Fruit fly (Drosophila melanogaster) whole organism, embryonic: ENCODE results near the gene veli.

Experiments
- Abd-B ChIP-seq: fragments of 200-800 bp; sonication (Bioruptor generic); optimal IDR thresholded peaks from 2 replicates; lab custom pipeline; 2018; ENCODE audit warnings: missing biosample characterization, mild to moderate bottlenecking, missing genetic modification characterization, moderate library complexity
- Aef1 ChIP-seq: fragments of 200-800 bp; sonication (Bioruptor generic); IDR thresholded peaks from 3 replicates; pipeline ENCODE4 v1.3.6; 2022; ENCODE audit warnings: missing biosample characterization, missing genetic modification characterization
- Bdp1 ChIP-seq: fragments of 200-800 bp; sonication (Bioruptor generic); optimal IDR thresholded peaks from 3 replicates; lab custom pipeline; 2016; ENCODE audit warnings: missing biosample characterization, missing genetic modification characterization
- CG10565 ChIP-seq: fragments of 200-800 bp; sonication (Bioruptor generic); optimal IDR thresholded peaks from 3 replicates; lab custom pipeline; 2016; ENCODE audit warnings: missing biosample characterization, mild to moderate bottlenecking, missing genetic modification characterization
- CG13424 ChIP-seq: fragments of 200-800 bp; sonication (Bioruptor generic); optimal IDR thresholded peaks from 2 replicates; lab custom pipeline; 2019; ENCODE audit warnings: missing biosample characterization, mild to moderate bottlenecking, missing genetic modification characterization, moderate library complexity
- CG15514 ChIP-seq: fragments of 200-800 bp; sonication (Bioruptor generic); optimal IDR thresholded peaks from 3 replicates; lab custom pipeline; 2017; ENCODE audit warnings: missing biosample characterization, missing genetic modification characterization, mild to moderate bottlenecking, moderate library complexity, missing genetic modification reagents
- CG18011 ChIP-seq: fragments of 200-800 bp; sonication (Bioruptor generic); optimal IDR thresholded peaks from 2 replicates; lab custom pipeline; 2017; ENCODE audit warnings: missing biosample characterization, missing genetic modification characterization, mild to moderate bottlenecking, moderate library complexity, missing genotype
- CG18619 ChIP-seq: fragments of 200-800 bp; sonication (Bioruptor generic); optimal IDR thresholded peaks from 3 replicates; lab custom pipeline; 2017; ENCODE audit warnings: missing biosample characterization, mild to moderate bottlenecking, missing genetic modification characterization
- CG2120 ChIP-seq: fragments of 200-800 bp; sonication (Bioruptor generic); optimal IDR thresholded peaks from 3 replicates; lab custom pipeline; 2016; ENCODE audit warnings: missing biosample characterization, missing genetic modification characterization
- CG31441 ChIP-seq: fragments of 200-800 bp; sonication (Bioruptor generic); IDR thresholded peaks from 2 replicates; pipeline ENCODE4 v1.3.6; 2022; ENCODE audit warnings: missing biosample characterization, missing genetic modification characterization
- CG3281 ChIP-seq: fragments of 200-800 bp; sonication (Bioruptor generic); optimal IDR thresholded peaks from 3 replicates; lab custom pipeline; 2017; ENCODE audit warnings: missing biosample characterization, mild to moderate bottlenecking, missing genetic modification characterization
- CG4360 ChIP-seq: fragments of 200-800 bp; sonication (Bioruptor generic); IDR thresholded peaks from 2 replicates; pipeline ENCODE4 v1.3.6; 2022; ENCODE audit warnings: missing biosample characterization, missing genetic modification characterization
- CG4617 ChIP-seq: fragments of 200-800 bp; sonication (Bioruptor generic); optimal IDR thresholded peaks from 3 replicates; lab custom pipeline; 2016; ENCODE audit warnings: missing biosample characterization, missing genetic modification characterization, borderline replicate concordance
- CG4854 ChIP-seq: fragments of 200-800 bp; sonication (Bioruptor generic); optimal IDR thresholded peaks from 2 replicates; lab custom pipeline; 2016; ENCODE audit warnings: missing biosample characterization, missing genetic modification characterization, inconsistent platforms
- CG6689 ChIP-seq: fragments of 200-800 bp; sonication (Bioruptor generic); IDR thresholded peaks from 2 replicates; pipeline ENCODE4 v1.3.6; 2022; ENCODE audit warnings: missing biosample characterization, missing genetic modification characterization
- CG7839 ChIP-seq: fragments of 200-800 bp; sonication (Bioruptor generic); optimal IDR thresholded peaks from 3 replicates; lab custom pipeline; 2018; ENCODE audit warnings: missing biosample characterization, mild to moderate bottlenecking, missing genetic modification characterization, moderate library complexity
- CG8924 ChIP-seq: fragments of 200-800 bp; optimal IDR thresholded peaks from 3 replicates; lab custom pipeline; 2019; ENCODE audit warnings: missing biosample characterization, mild to moderate bottlenecking, missing genetic modification characterization, moderate library complexity
- CG9609 ChIP-seq: fragments of 200-800 bp; sonication (Bioruptor generic); optimal IDR thresholded peaks from 3 replicates; lab custom pipeline; 2016; ENCODE audit warnings: missing biosample characterization, missing genetic modification characterization
- CTCF ChIP-seq: fragments of 200-800 bp; sonication (Bioruptor generic); optimal IDR thresholded peaks from 2 replicates; lab custom pipeline; 2017; ENCODE audit warnings: missing biosample characterization, mild to moderate bottlenecking, missing genetic modification characterization, moderate library complexity
- Chrac-16 ChIP-seq: fragments of 200-800 bp; sonication (Bioruptor generic); optimal IDR thresholded peaks from 3 replicates; lab custom pipeline; 2016; ENCODE audit warnings: missing biosample characterization, missing genetic modification characterization
- Dad ChIP-seq: fragments of 200-800 bp; sonication (Bioruptor generic); optimal IDR thresholded peaks from 3 replicates; lab custom pipeline; 2016; ENCODE audit warnings: missing biosample characterization, missing genetic modification characterization
- Dip3 ChIP-seq: fragments of 200-800 bp; sonication (Bioruptor generic); optimal IDR thresholded peaks from 3 replicates; lab custom pipeline; 2016; ENCODE audit warnings: missing biosample characterization, missing genetic modification characterization
- MBD-R2 ChIP-seq: fragments of 200-800 bp; sonication (Bioruptor generic); IDR thresholded peaks from 2 replicates; pipeline ENCODE4 v1.3.6; 2022; ENCODE audit warnings: missing biosample characterization, missing genetic modification characterization
- Six4 ChIP-seq: fragments of 200-800 bp; sonication (Bioruptor generic); optimal IDR thresholded peaks from 2 replicates; lab custom pipeline; 2016; ENCODE audit warnings: missing biosample characterization, missing genetic modification characterization
- Sox100B ChIP-seq: fragments of 200-800 bp; sonication (Bioruptor generic); optimal IDR thresholded peaks from 3 replicates; lab custom pipeline; 2018; ENCODE audit warnings: missing biosample characterization, mild to moderate bottlenecking, missing genetic modification characterization
- Sry-δ ChIP-seq: fragments of 200-800 bp; sonication (Bioruptor generic); optimal IDR thresholded peaks from 2 replicates; lab custom pipeline; 2016; ENCODE audit warnings: missing biosample characterization, missing genetic modification characterization
- Stat92E ChIP-seq, 3 experiments: fragments of >200 bp in 2 of 3; fragments of 200-800 bp in 1 of 3; sonication (Bioruptor generic) in 1 of 3; optimal IDR thresholded peaks; 2 replicates each; lab custom pipeline; 2017 to 2019; ENCODE audit warnings: missing biosample characterization in 3 of 3, missing genetic modification characterization in 3 of 3, mild to moderate bottlenecking in 1 of 3, moderate library complexity in 1 of 3
- ara ChIP-seq: fragments of 200-800 bp; sonication (Bioruptor generic); IDR thresholded peaks from 2 replicates; pipeline ENCODE4 v1.3.6; 2022; ENCODE audit warnings: missing biosample characterization, missing genetic modification characterization
- bbx ChIP-seq: fragments of 200-800 bp; sonication (Bioruptor generic); IDR thresholded peaks from 2 replicates; pipeline ENCODE4 v1.3.6; 2022; ENCODE audit warnings: missing biosample characterization, missing genetic modification characterization; ENCODE audit not compliant: partially characterized antibody
- bigmax ChIP-seq: fragments of 200-800 bp; sonication (Bioruptor generic); optimal IDR thresholded peaks from 2 replicates; lab custom pipeline; 2018; ENCODE audit warnings: missing biosample characterization, mild to moderate bottlenecking, missing genetic modification characterization
- cas ChIP-seq: fragments of 200-800 bp; sonication (Bioruptor generic); IDR thresholded peaks from 2 replicates; pipeline ENCODE4 v1.3.6; 2022; ENCODE audit warnings: missing biosample characterization, missing genetic modification characterization
- crol ChIP-seq: fragments of 200-800 bp; sonication (Bioruptor generic); IDR thresholded peaks from 2 replicates; pipeline ENCODE4 v1.3.6; 2022; ENCODE audit warnings: missing biosample characterization, missing genetic modification characterization
- da ChIP-seq: fragments of 200-800 bp; sonication (Bioruptor generic); optimal IDR thresholded peaks from 2 replicates; lab custom pipeline; 2016; ENCODE audit warnings: missing biosample characterization, missing genetic modification characterization
- disco-r ChIP-seq: fragments of 200-800 bp; sonication (Bioruptor generic); optimal IDR thresholded peaks from 2 replicates; lab custom pipeline; 2016; ENCODE audit warnings: missing biosample characterization, missing genetic modification characterization
- dm ChIP-seq: fragments of 200-800 bp; sonication (Bioruptor generic); optimal IDR thresholded peaks from 3 replicates; lab custom pipeline; 2016; ENCODE audit warnings: missing biosample characterization, missing genetic modification characterization
- ewg ChIP-seq: fragments of 200-800 bp; sonication (Bioruptor generic); optimal IDR thresholded peaks from 3 replicates; lab custom pipeline; 2017; ENCODE audit warnings: mild to moderate bottlenecking, missing biosample characterization, missing genetic modification reagents, missing genetic modification characterization
- exex ChIP-seq: fragments of 200-800 bp; sonication (Bioruptor generic); optimal IDR thresholded peaks from 4 replicates; lab custom pipeline; 2018; ENCODE audit warnings: missing biosample characterization, mild to moderate bottlenecking, missing genetic modification characterization, moderate library complexity
- gsb-n ChIP-seq: fragments of 200-800 bp; sonication (Bioruptor generic); optimal IDR thresholded peaks from 3 replicates; lab custom pipeline; 2018; ENCODE audit warnings: missing biosample characterization, mild to moderate bottlenecking, missing genetic modification characterization
- maf-S ChIP-seq: fragments of 200-800 bp; sonication (Bioruptor generic); optimal IDR thresholded peaks from 2 replicates; lab custom pipeline; 2016; ENCODE audit warnings: missing biosample characterization, missing genetic modification characterization
- phol ChIP-seq: fragments of 200-800 bp; sonication (Bioruptor generic); optimal IDR thresholded peaks from 3 replicates; lab custom pipeline; 2018; ENCODE audit warnings: missing biosample characterization, mild to moderate bottlenecking, missing genetic modification characterization, moderate library complexity
- ranshi ChIP-seq: fragments of 200-800 bp; sonication (Bioruptor generic); IDR thresholded peaks from 2 replicates; pipeline ENCODE4 v1.3.6; 2022; ENCODE audit warnings: missing biosample characterization, missing genetic modification characterization
- repo ChIP-seq: fragments of 200-800 bp; sonication (Bioruptor generic); optimal IDR thresholded peaks from 2 replicates; lab custom pipeline; 2016; ENCODE audit warnings: missing biosample characterization, missing genetic modification characterization
- ro ChIP-seq: fragments of 200-800 bp; sonication (Bioruptor generic); IDR thresholded peaks from 2 replicates; pipeline ENCODE4 v1.3.6; 2022; ENCODE audit warnings: missing biosample characterization, missing genetic modification characterization
- seq ChIP-seq: fragments of 200-800 bp; sonication (Bioruptor generic); IDR thresholded peaks from 2 replicates; pipeline ENCODE4 v1.3.6; 2022; ENCODE audit warnings: missing biosample characterization, missing genetic modification characterization
- tll ChIP-seq, 2 experiments: fragments of 200-800 bp in 1 of 2; fragments of >200 bp in 1 of 2; sonication (Bioruptor generic) in 1 of 2; optimal IDR thresholded peaks; 2 replicates each; lab custom pipeline; 2017 to 2019; ENCODE audit warnings: missing biosample characterization in 2 of 2, missing genetic modification characterization in 2 of 2, mild to moderate bottlenecking in 1 of 2, moderate library complexity in 1 of 2
- tup ChIP-seq: fragments of 200-800 bp; sonication (Bioruptor generic); optimal IDR thresholded peaks from 2 replicates; lab custom pipeline; 2016; ENCODE audit warnings: missing biosample characterization, mild to moderate bottlenecking, missing genetic modification characterization, moderate library complexity
- vfl ChIP-seq: fragments of 200-800 bp; sonication (Bioruptor generic); optimal IDR thresholded peaks from 2 replicates; lab custom pipeline; 2016; ENCODE audit warnings: missing biosample characterization, missing genetic modification characterization
- z ChIP-seq: fragments of 200-800 bp; sonication (Bioruptor generic); IDR thresholded peaks from 3 replicates; pipeline ENCODE4 v1.3.6; 2022; ENCODE audit warnings: missing biosample characterization, missing genetic modification characterization
- zen ChIP-seq: fragments of 200-800 bp; sonication (Bioruptor generic); optimal IDR thresholded peaks from 3 replicates; lab custom pipeline; 2018; ENCODE audit warnings: missing biosample characterization, mild to moderate bottlenecking, missing genetic modification characterization, moderate library complexity

Gene veli

DNA sequence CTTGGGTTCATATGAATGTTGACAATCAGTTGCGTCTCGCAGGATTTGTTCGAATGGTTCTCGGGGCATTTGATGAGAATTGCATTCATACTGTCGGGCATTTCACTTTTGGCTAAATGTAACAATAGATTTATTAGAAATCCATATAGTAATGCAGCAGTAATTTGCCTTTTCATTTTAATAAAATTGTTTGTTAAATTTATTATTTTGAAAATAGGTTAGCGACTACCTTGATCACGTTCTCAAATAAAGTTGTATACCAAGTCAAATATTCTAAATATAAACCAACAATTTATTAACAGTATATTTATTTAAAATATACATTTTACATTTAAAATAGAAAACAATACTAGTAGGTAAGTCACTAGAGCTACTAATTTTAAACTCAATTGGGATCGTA, 43.5 kb upstream of the veli start, which contains the start of gene CG34027:
Gene CG34027 (minus strand): TSS at position 101 of the 400 bp plus-strand sequence.
- TF ChIP-seq Chrac-16 (GFP tag; lab: Kevin White, UChicago) (no peak), CG2120 (no peak), CG9609 (GFP tag; lab: Kevin White, UChicago) (no peak)
- TF ChIP-seq, all 482 proteins: peak for 0

DNA sequence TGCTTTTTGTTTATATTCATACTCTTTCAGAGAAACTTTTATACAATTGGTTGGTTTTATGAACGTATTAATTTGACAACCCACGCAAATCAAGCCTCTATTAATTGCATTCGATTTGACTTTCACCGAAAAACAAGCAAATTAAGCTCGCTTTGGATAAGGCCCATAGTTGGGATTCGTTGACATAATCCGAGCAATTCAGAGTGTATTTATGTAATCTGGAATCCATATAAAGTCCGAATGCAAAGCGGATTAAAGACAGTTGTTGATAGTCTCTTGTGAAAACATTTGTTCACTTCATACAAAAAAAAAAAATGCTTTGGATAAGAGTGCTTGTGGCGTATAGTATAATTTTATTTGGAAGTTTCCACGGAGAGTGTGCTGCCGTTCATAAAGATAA, 36.9 kb upstream of the veli start, which contains the start of gene CG45095:
Gene CG45095 (plus strand): TSS at position 301 of the 400 bp plus-strand sequence.
- no peak for TF ChIP-seq disco-r (GFP tag; lab: Kevin White, UChicago)
- TF ChIP-seq CG31441: no peak
- no peak for TF ChIP-seq CG8924 (tag; lab: Kevin White, UChicago)
- TF ChIP-seq phol: no peak
- no peak for TF ChIP-seq gsb-n (tag; lab: Kevin White, UChicago)
- no peak for TF ChIP-seq Abd-B
- TF ChIP-seq Stat92E (GFP tag; optimal IDR thresholded peaks at IDR 0.05; lab: Kevin White, UChicago): no peak
- no peak for TF ChIP-seq CG6689 (GFP tag; lab: Robert Waterston, UW)
- TF ChIP-seq ara (GFP tag; lab: Robert Waterston, UW): no peak
- TF ChIP-seq ranshi (GFP tag; lab: Robert Waterston, UW): no peak
- TF ChIP-seq vfl (GFP tag; lab: Kevin White, UChicago): no peak
- TF ChIP-seq CTCF (GFP tag; lab: Kevin White, UChicago): no peak
- TF ChIP-seq Aef1 (GFP tag; lab: Robert Waterston, UW): no peak
- TF ChIP-seq Sox100B (GFP tag; lab: Kevin White, UChicago): no peak
- no peak for TF ChIP-seq ro
- no peak for TF ChIP-seq exex (tag; lab: Kevin White, UChicago)
- no peak for TF ChIP-seq CG3281 (GFP tag; lab: Kevin White, UChicago)
- no peak for TF ChIP-seq Six4 (GFP tag; lab: Kevin White, UChicago)
- no peak for TF ChIP-seq da (GFP tag; lab: Kevin White, UChicago)

DNA sequence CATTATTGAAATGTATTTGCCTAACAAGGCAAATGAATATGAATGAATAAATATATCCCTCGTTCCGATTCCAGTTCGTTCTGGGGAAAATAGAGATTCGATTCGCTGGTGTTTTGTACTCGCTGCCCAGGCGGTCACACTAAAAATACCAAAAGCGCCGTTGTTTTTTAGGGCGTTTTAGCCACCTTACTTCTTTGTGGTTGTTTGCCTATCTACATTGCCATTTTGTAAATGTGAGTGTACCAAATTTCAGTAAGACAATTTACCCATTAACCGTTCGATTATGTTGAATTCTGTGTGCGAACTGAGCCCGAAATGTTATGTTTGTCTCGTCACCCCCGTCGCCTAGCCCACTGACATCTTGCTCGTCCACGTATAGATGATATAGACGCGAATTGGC, 32.1 kb upstream of the veli start, which contains the start of the genes CG33095 and CG33096:
Gene CG33095 (plus strand): TSS at position 187 of the 400 bp plus-strand sequence.
Gene CG33096 (plus strand): TSS at position 187 of the 400 bp plus-strand sequence.
- TF ChIP-seq bigmax (GFP tag; lab: Kevin White, UChicago) (no peak), Dad (GFP tag; lab: Kevin White, UChicago) (no peak), CG10565 (no peak), Bdp1 (GFP tag; lab: Kevin White, UChicago) (no peak), CG15514 (GFP tag; lab: Kevin White, UChicago) (peak; percentile 98), CG4854 (GFP tag; lab: Kevin White, UChicago) (no peak), maf-S (no peak), Dip3 (GFP tag; lab: Kevin White, UChicago) (no peak), dm (GFP tag; lab: Kevin White, UChicago) (no peak), crol (GFP tag; lab: Robert Waterston, UW) (no peak), CG13424 (tag; lab: Kevin White, UChicago) (no peak), seq (GFP tag; lab: Robert Waterston, UW) (no peak), repo (no peak), CG6689 (GFP tag; lab: Robert Waterston, UW) (peak; percentile 85), CG9609 (GFP tag; lab: Kevin White, UChicago) (no peak), CG7839 (tag; lab: Kevin White, UChicago) (no peak), CG18619 (GFP tag; lab: Kevin White, UChicago) (no peak), CG18011 (GFP tag; lab: Kevin White, UChicago) (no peak), cas (GFP tag; lab: Robert Waterston, UW) (no peak), zen (no peak), CG4617 (GFP tag; lab: Kevin White, UChicago) (peak; percentile 84), tup (no peak), CG4360 (GFP tag; lab: Robert Waterston, UW) (no peak), ewg (GFP tag; lab: Kevin White, UChicago) (no peak), tll (GFP tag; optimal IDR thresholded peaks at IDR 0.05; lab: Kevin White, UChicago) (no peak), z (GFP tag; lab: Robert Waterston, UW) (no peak), Sry-δ (GFP tag; lab: Kevin White, UChicago) (peak; percentile 38), bbx (GFP tag; lab: Robert Waterston, UW) (no peak), MBD-R2 (peak; percentile 83)
